Worm (Caenorhabditis elegans): ENCODE results near the gene F58H1.5.

The F58H1.5 gene

DNA sequence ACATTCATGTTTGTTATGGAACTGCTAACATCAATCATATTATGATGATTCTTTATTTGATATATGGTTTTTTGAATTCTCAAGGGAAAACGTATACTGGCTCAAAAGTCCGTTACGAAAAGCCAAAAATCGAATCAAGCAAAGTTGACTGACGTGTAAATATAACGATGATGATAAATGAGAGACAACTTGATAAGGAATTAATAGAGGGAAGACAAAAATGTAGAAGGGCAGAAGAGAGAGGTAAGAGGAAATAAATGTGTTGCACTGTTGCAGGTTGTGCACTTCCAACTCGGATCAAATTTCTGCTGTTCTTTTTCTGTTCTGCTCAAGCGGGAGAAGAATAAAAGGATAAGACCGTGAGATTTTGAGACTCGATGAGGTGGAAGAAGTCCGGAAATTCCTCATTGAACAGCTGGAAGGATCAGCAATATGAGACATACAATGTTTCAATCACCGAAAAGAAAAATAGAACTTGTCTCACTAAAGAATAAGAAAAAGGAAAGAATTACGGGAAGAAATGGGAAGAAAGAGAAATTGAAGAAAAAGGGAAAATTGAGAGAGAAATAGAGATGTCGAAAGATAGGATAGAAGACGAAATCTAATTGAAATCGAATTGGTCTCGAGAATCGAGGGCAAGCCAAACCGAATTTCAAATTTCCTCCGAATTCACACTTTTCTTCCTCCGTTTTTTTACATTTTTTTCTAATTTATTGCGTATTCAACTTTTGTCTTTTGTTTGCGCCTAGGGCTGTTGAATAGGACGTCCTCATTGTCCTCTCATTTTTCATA is 28.1 kb downstream of the F58H1.5 start:
- no peak for TF ChIP-seq let-526 (GFP tag; IDR thresholded peaks at IDR 0.05)
- no peak for TF ChIP-seq F57A8.1 (GFP tag; optimal IDR thresholded peaks at IDR 0.05)
- no peak for TF ChIP-seq rec-8 (tag; optimal IDR thresholded peaks at IDR 0.05)
- no peak for TF ChIP-seq lin-35 (GFP tag; optimal IDR thresholded peaks at IDR 0.05)
- TF ChIP-seq nhr-80 (tag; optimal IDR thresholded peaks at IDR 0.05) = peak; percentile 66
- no peak for TF ChIP-seq ztf-18 (tag; optimal IDR thresholded peaks at IDR 0.05)
- peak in 1 of 2 experiments; percentile 56 for TF ChIP-seq let-607 (tag; optimal IDR thresholded peaks at IDR 0.05)
- TF ChIP-seq T26A5.8 (tag; optimal IDR thresholded peaks at IDR 0.05) = no peak
- TF ChIP-seq him-1 (tag; optimal IDR thresholded peaks at IDR 0.05) = no peak

DNA sequence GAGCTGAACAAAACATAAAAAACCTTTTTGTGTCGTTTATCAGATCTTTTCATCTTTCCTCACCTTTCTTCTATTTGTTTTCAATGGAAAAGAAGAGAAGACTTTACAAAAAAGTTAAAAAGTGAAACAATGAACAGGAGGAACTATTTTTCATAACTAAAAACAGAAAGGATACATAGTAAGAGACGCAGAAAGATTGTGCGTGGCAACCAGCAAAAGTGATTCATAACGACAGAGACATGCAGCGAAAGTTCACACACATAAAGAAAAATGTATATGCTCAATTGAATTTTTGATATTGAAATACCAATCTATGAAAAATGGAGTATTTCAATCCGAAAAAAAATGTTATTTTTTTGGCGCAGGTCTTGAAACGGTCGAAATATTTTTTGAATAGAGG is 31.7 kb downstream of the F58H1.5 start:
- TF ChIP-seq xnd-1 (tag; optimal IDR thresholded peaks at IDR 0.05) = no peak

DNA sequence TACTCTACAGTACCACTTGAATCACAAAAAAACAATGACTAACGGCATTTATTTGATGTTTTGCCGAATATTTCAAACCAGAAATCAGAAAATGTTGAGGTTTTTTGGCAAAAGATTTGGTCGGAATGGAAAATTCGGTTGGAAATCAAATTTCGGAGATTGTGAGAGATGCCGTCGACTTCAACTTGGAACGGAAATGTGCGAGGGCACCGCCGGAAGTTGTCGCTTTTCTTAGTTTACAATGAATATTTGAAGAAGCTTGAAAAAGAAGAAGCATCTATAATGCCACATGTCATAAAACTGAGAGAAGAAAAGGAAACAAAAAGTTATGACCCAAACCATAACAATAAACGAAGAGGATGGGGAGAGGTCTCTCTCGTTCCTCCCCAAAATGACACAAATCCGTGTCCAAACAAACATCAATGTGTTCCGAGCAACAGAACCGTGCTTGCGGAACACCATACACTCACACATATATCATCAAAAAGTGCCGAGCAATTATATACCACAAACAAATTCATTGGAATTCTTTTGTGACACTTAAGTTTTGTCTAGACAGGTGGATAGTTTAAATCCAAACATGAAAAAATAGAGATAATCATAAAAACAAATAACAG is 32.4 kb downstream of the F58H1.5 start:
- TF ChIP-seq lag-1 (GFP tag; IDR thresholded peaks at IDR 0.05) (no peak), zfh-2 (GFP tag; conservative IDR thresholded peaks at IDR 0.05) (no peak), atf-7 (tag; optimal IDR thresholded peaks at IDR 0.05) (peak; percentile 28), Y53G8AR.9 (GFP tag; conservative IDR thresholded peaks at IDR 0.05) (0 out of 2 replicates have a peak, but pooled peaks have one; percentile 23), F33H1.4 (GFP tag; IDR thresholded peaks at IDR 0.05) (no peak), gei-17 (GFP tag; optimal IDR thresholded peaks at IDR 0.05) (no peak), snpc-4 (GFP tag; optimal IDR thresholded peaks at IDR 0.05) (no peak), snpc-4 (tag; optimal IDR thresholded peaks at IDR 0.05) (peak in 2 of 4 experiments; percentile 35 to 53), him-1 (tag; optimal IDR thresholded peaks at IDR 0.05) (no peak), hsf-1 (GFP tag; IDR thresholded peaks at IDR 0.05) (peak; percentile 37; the same call in 1 of the 2 replicates), ekl-4 (GFP tag; IDR thresholded peaks at IDR 0.05) (peak; percentile 59), B0035.1 (tag; optimal IDR thresholded peaks at IDR 0.05) (no peak), madf-3 (GFP tag; IDR thresholded peaks at IDR 0.05) (peak; percentile 79; the same call in 1 of the 2 replicates), F55B11.4 (tag; optimal IDR thresholded peaks at IDR 0.05; ENCODE audit: borderline replicate concordance, insufficient read depth) (no peak), Y53F4B.3 (GFP tag; IDR thresholded peaks at IDR 0.05) (0 out of 2 replicates have a peak, but pooled peaks have one; percentile 6), die-1 (tag; optimal IDR thresholded peaks at IDR 0.05) (no peak), pbrm-1 (GFP tag; IDR thresholded peaks at IDR 0.05) (0 out of 2 replicates have a peak, but pooled peaks have one; percentile 36), madf-10 (tag; optimal IDR thresholded peaks at IDR 0.05) (no peak), egl-18 (GFP tag; IDR thresholded peaks at IDR 0.05) (no peak), C17E4.6 (GFP tag; IDR thresholded peaks at IDR 0.05) (peak; percentile 48; the same call in 1 of the 2 replicates), Y56A3A.18 (GFP tag; IDR thresholded peaks at IDR 0.05) (no peak), pha-4 (tag; optimal IDR thresholded peaks at IDR 0.05) (no peak), hmg-20 (GFP tag; IDR thresholded peaks at IDR 0.05) (0 out of 2 replicates have a peak, but pooled peaks have one; percentile 14), Y79H2A.3 (GFP tag; conservative IDR thresholded peaks at IDR 0.05) (peak; percentile 51; the same call in 1 of the 2 replicates), attf-6 (GFP tag; IDR thresholded peaks at IDR 0.05) (0 out of 2 replicates have a peak, but pooled peaks have one; percentile 17), ceh-40 (GFP tag; IDR thresholded peaks at IDR 0.05) (0 out of 2 replicates have a peak, but pooled peaks have one; percentile 51), bed-2 (GFP tag; IDR thresholded peaks at IDR 0.05) (no peak), tbx-9 (tag; optimal IDR thresholded peaks at IDR 0.05; ENCODE audit: borderline replicate concordance) (no peak), ztf-28 (GFP tag; IDR thresholded peaks at IDR 0.05) (no peak), zim-3 (tag; optimal IDR thresholded peaks at IDR 0.05) (no peak), F49E8.2 (tag; optimal IDR thresholded peaks at IDR 0.05; ENCODE audit: insufficient read depth) (peak; percentile 20), lin-35 (GFP tag; optimal IDR thresholded peaks at IDR 0.05) (peak in 1 of 3 experiments; percentile 18), tlf-1 (GFP tag; optimal IDR thresholded peaks at IDR 0.05) (peak; percentile 5), repo-1 (tag; optimal IDR thresholded peaks at IDR 0.05) (peak; percentile 5)
